Worm (Caenorhabditis elegans) whole organism, early embryonic: ENCODE results near the gene efl-3.

Source experiments
- ama-1 ChIP-seq: fragments of 150-350 bp; optimal IDR thresholded peaks from 2 replicates; lab custom pipeline; 2014
- hmbx-1 ChIP-seq: sonication (generic microtip); optimal IDR thresholded peaks from 2 replicates; lab custom pipeline; 2016; ENCODE audit warnings: mild to moderate bottlenecking, missing genetic modification characterization, missing compliant biosample characterization
- hmg-4 ChIP-seq: fragments of 200-800 bp; sonication (Bioruptor generic); optimal IDR thresholded peaks from 2 replicates; lab custom pipeline; 2018; ENCODE audit warnings: mild to moderate bottlenecking, missing genetic modification characterization, missing compliant biosample characterization
- hnd-1 ChIP-seq: sonication (generic microtip); optimal IDR thresholded peaks from 2 replicates; lab custom pipeline; 2016; ENCODE audit warnings: missing genetic modification characterization, missing compliant biosample characterization
- scrt-1 ChIP-seq: fragments of 200-800 bp; sonication (Bioruptor generic); IDR thresholded peaks from 2 replicates; pipeline ENCODE4 v1.3.6; 2022; ENCODE audit warnings: missing genetic modification characterization, missing compliant biosample characterization
- sea-1 ChIP-seq: fragments of 200-800 bp; sonication (Bioruptor generic); conservative IDR thresholded peaks from 2 replicates; pipeline ENCODE4 v1.3.6; 2022; ENCODE audit warnings: missing genetic modification characterization, missing compliant biosample characterization
- tbx-37 ChIP-seq: fragments of 200-800 bp; sonication (Bioruptor generic); conservative IDR thresholded peaks from 2 replicates; pipeline ENCODE4 v1.3.6; 2022; ENCODE audit warnings: missing genetic modification reagents, missing genetic modification characterization, missing compliant biosample characterization

DNA sequence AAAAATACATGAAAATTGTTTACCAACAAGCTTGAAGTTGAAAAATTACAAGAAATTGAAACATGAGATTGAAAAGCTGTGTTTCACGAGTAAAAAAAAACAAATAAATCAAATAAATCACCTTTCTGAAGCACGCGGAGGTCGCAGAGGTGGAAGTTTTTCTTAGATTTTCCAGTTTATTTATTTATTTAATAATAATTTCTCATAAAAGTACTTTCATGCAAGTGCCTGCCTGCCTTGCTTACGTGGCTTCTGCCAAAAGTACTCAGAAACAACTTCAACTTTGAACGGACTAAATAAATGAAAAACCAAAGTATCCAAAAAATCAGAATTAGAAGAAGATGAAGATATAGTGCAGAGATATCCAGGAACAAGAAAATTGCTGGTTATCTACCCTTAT lies 19.5 kb downstream of the efl-3 start, which contains the start of gene acp-2:
- TF ChIP-seq hmg-4 (no peak), hmbx-1 (tag; lab: Kevin White, UChicago) (no peak), ama-1 (no peak), hnd-1 (tag; lab: Kevin White, UChicago) (no peak), scrt-1 (GFP tag; lab: Robert Waterston, UW) (no peak), sea-1 (GFP tag; lab: Robert Waterston, UW) (no peak), tbx-37 (GFP tag; lab: Robert Waterston, UW) (no peak)
